Fruit fly (Drosophila melanogaster): Measurements from ENCODE around the gene Ranbp21.
A peak's percentile ranks its signal among the peaks of the same experiment; 100 is the strongest.

Gene Ranbp21

DNA sequence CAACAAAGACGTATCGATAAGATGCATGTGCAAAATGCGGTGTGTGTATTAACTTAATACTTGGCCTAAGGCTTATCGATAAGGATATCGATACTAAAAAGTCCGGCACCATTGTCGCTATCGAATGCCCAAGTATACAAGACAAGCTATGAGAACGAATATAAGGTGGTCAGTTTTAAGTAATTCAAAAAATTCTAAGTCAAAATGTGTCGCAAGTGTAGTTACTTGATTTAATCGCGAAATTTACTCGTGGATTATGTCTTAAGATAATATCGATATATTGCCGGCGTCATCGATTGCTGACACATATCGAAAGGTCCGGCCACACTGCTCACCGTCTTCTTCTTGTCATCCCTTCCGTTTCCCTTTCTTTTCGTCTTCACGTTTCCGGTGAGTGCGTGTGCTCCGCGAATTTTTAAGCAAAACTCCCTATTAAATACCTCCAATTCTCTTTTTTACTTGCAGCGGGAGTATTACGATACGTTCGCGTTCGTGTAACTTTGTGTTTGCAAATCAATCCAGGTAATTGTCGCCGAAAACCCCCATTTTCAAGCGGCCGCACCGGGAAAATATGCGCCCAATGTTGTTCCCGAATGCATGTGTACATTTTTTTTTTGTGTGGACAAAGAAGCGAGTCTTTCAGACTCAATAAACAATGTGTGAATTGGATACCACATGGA is 54.2 kb downstream of the Ranbp21 start, which contains the start of gene RpS10b:
TSS of gene RpS10b (plus strand) at position 348 of the 680 bp plus-strand sequence.
- TF ChIP-seq achi (GFP tag; optimal IDR thresholded peaks at IDR 0.05) = peak; percentile 85
- TF ChIP-seq Ets21C (GFP tag; optimal IDR thresholded peaks at IDR 0.05) = peak; percentile 50
- no peak for TF ChIP-seq CG4318 (GFP tag; optimal IDR thresholded peaks at IDR 0.05)
- TF ChIP-seq Smox (GFP tag; optimal IDR thresholded peaks at IDR 0.05) = peak; percentile 72
- peak; percentile 79 for TF ChIP-seq Sox14 (GFP tag; optimal IDR thresholded peaks at IDR 0.05)
- peak; percentile 81 for TF ChIP-seq Blimp-1 (GFP tag; optimal IDR thresholded peaks at IDR 0.05)
- TF ChIP-seq fkh (GFP tag; optimal IDR thresholded peaks at IDR 0.05) = peak; percentile 86
- peak; percentile 74 for TF ChIP-seq CG8319 (GFP tag; optimal IDR thresholded peaks at IDR 0.05)
- peak; percentile 22 for TF ChIP-seq Hr4 (GFP tag; optimal IDR thresholded peaks at IDR 0.05)
- peak; percentile 45 for TF ChIP-seq CG15336 (GFP tag; IDR thresholded peaks at IDR 0.05)
- TF ChIP-seq net (GFP tag; optimal IDR thresholded peaks at IDR 0.05) = peak; percentile 89
- peak; percentile 73 for TF ChIP-seq CG1621 (tag; optimal IDR thresholded peaks at IDR 0.05)
- peak; percentile 51 for TF ChIP-seq Lpt (GFP tag; optimal IDR thresholded peaks at IDR 0.05)
- TF ChIP-seq CG6854 (GFP tag; optimal IDR thresholded peaks at IDR 0.05) = peak; percentile 98
- TF ChIP-seq CG11902 (GFP tag; optimal IDR thresholded peaks at IDR 0.05) = peak; percentile 57
- peak; percentile 89 for TF ChIP-seq CG9139 (GFP tag; optimal IDR thresholded peaks at IDR 0.05)
- peak; percentile 90 for TF ChIP-seq CG3919 (GFP tag; optimal IDR thresholded peaks at IDR 0.05)
- TF ChIP-seq Hr39 (GFP tag; optimal IDR thresholded peaks at IDR 0.05) = peak; percentile 77
- peak; percentile 86 to 95 for TF ChIP-seq ss (GFP tag; optimal IDR thresholded peaks at IDR 0.05)
- TF ChIP-seq CG31627 (GFP tag; optimal IDR thresholded peaks at IDR 0.05) = peak; percentile 77
- TF ChIP-seq CG3032 (tag; optimal IDR thresholded peaks at IDR 0.05) = peak; percentile 47
- peak; percentile 74 for TF ChIP-seq fd59A (GFP tag; optimal IDR thresholded peaks at IDR 0.05)
- TF ChIP-seq CG34406 (GFP tag; optimal IDR thresholded peaks at IDR 0.05) = peak; percentile 87
- no peak for TF ChIP-seq dac (GFP tag; optimal IDR thresholded peaks at IDR 0.05)
- TF ChIP-seq lz (GFP tag; optimal IDR thresholded peaks at IDR 0.05) = peak; percentile 84
- peak; percentile 39 for TF ChIP-seq CG6276 (GFP tag; optimal IDR thresholded peaks at IDR 0.05)
- peak; percentile 54 for TF ChIP-seq Sox15 (GFP tag; optimal IDR thresholded peaks at IDR 0.05)
- TF ChIP-seq CG10631 (GFP tag; optimal IDR thresholded peaks at IDR 0.05) = peak; percentile 31
- TF ChIP-seq Met (GFP tag; optimal IDR thresholded peaks at IDR 0.05) = peak; percentile 90
- TF ChIP-seq salr (GFP tag; optimal IDR thresholded peaks at IDR 0.05) = peak; percentile 38 to 81
- peak; percentile 89 for TF ChIP-seq CG6163 (GFP tag; IDR thresholded peaks at IDR 0.05)
- TF ChIP-seq CG6808 (GFP tag; optimal IDR thresholded peaks at IDR 0.05) = peak; percentile 78
- no peak for TF ChIP-seq Gug (GFP tag; IDR thresholded peaks at IDR 0.05)
- no peak for TF ChIP-seq Eip93F (GFP tag; optimal IDR thresholded peaks at IDR 0.05)
- TF ChIP-seq dsx (GFP tag; optimal IDR thresholded peaks at IDR 0.05; ENCODE audit: poor library complexity, severe bottlenecking) = peak; percentile 17
- peak; percentile 80 for TF ChIP-seq CG11762 (GFP tag; optimal IDR thresholded peaks at IDR 0.05; ENCODE audit: insufficient read depth)
- TF ChIP-seq OdsH (GFP tag; optimal IDR thresholded peaks at IDR 0.05) = peak; percentile 76
- no peak for TF ChIP-seq CG11294 (GFP tag; IDR thresholded peaks at IDR 0.05)
- TF ChIP-seq CG8119 (GFP tag; IDR thresholded peaks at IDR 0.05) = no peak
- no peak for TF ChIP-seq Hr38 (GFP tag; optimal IDR thresholded peaks at IDR 0.05)
- peak; percentile 62 for TF ChIP-seq fd85E (GFP tag; optimal IDR thresholded peaks at IDR 0.05)
- TF ChIP-seq cyc (GFP tag; optimal IDR thresholded peaks at IDR 0.05) = peak; percentile 84
- TF ChIP-seq acj6 (GFP tag; optimal IDR thresholded peaks at IDR 0.05) = peak; percentile 79
- peak; percentile 63 for TF ChIP-seq spab (GFP tag; optimal IDR thresholded peaks at IDR 0.05)
- TF ChIP-seq Ets96B (tag; optimal IDR thresholded peaks at IDR 0.05) = peak; percentile 17
- TF ChIP-seq CG16779 (tag; optimal IDR thresholded peaks at IDR 0.05) = peak; percentile 86
- TF ChIP-seq CG6792 (GFP tag; optimal IDR thresholded peaks at IDR 0.05) = peak; percentile 81
- TF ChIP-seq pdm3 (GFP tag; optimal IDR thresholded peaks at IDR 0.05) = peak; percentile 83
- TF ChIP-seq Sox102F (GFP tag; optimal IDR thresholded peaks at IDR 0.05) = peak; percentile 88
- peak; percentile 84 for TF ChIP-seq vri (GFP tag; optimal IDR thresholded peaks at IDR 0.05)
- peak; percentile 84 for TF ChIP-seq CG8632 (GFP tag; optimal IDR thresholded peaks at IDR 0.05)

All from whole organism, prepupa.